Worm (Caenorhabditis elegans) whole organism, midembryonic: ENCODE data around the gene Y57A10A.13.

Experiments
- flt-1 ChIP-seq: fragments of 200-800 bp; sonication (Bioruptor generic); IDR thresholded peaks from 2 replicates; pipeline ENCODE4 v1.3.6; 2022; ENCODE audit warnings: missing genetic modification characterization, missing compliant biosample characterization
- ztf-29 ChIP-seq: fragments of 200-800 bp; sonication (Bioruptor generic); IDR thresholded peaks from 2 replicates; pipeline ENCODE4 v1.3.6; 2022; ENCODE audit warnings: missing genetic modification reagents, missing genetic modification characterization, missing compliant biosample characterization

- TF ChIP-seq flt-1 (GFP tag; lab: Robert Waterston, UW) (no peak), ztf-29 (GFP tag; lab: Robert Waterston, UW) (no peak)
Measured at ce11 chrII:12130868-12131267, 53.8 kb downstream of the Y57A10A.13 start, which contains the start of gene set-24.
